Fruit fly (Drosophila melanogaster) whole organism, adult: ENCODE measurements around the gene peng.

Experiments used
- CG11617 ChIP-seq: fragments of 200-800 bp; sonication (Bioruptor generic); optimal IDR thresholded peaks from 2 replicates; lab custom pipeline; 2017; ENCODE audit warnings: mild to moderate bottlenecking, missing biosample characterization, missing genetic modification reagents, missing genetic modification characterization
- CG12768 ChIP-seq: fragments of 200-800 bp; sonication (Bioruptor generic); optimal IDR thresholded peaks from 2 replicates; lab custom pipeline; 2017; ENCODE audit warnings: missing biosample characterization, missing genetic modification characterization, mild to moderate bottlenecking, moderate library complexity, missing genetic modification reagents
- CG14711 ChIP-seq: fragments of 200-800 bp; sonication (Bioruptor generic); optimal IDR thresholded peaks from 2 replicates; lab custom pipeline; 2018; ENCODE audit warnings: missing biosample characterization, mild to moderate bottlenecking, missing genetic modification characterization, moderate library complexity
- CG1620 ChIP-seq: fragments of 200-800 bp; sonication (Bioruptor generic); optimal IDR thresholded peaks from 2 replicates; lab custom pipeline; 2016; ENCODE audit warnings: missing biosample characterization, missing genetic modification characterization
- CG33017 ChIP-seq: fragments of 200-800 bp; sonication (Bioruptor generic); optimal IDR thresholded peaks from 2 replicates; lab custom pipeline; 2018; ENCODE audit warnings: missing biosample characterization, mild to moderate bottlenecking, missing genetic modification characterization, moderate library complexity
- CG5204 ChIP-seq: fragments of 200-800 bp; sonication (Bioruptor generic); optimal IDR thresholded peaks from 2 replicates; lab custom pipeline; 2016; ENCODE audit warnings: missing biosample characterization, missing genetic modification characterization
- CG7045 ChIP-seq: fragments of 200-800 bp; sonication (Bioruptor generic); optimal IDR thresholded peaks from 2 replicates; lab custom pipeline; 2017; ENCODE audit warnings: missing biosample characterization, mild to moderate bottlenecking, missing genetic modification characterization
- CG7101 ChIP-seq: fragments of 200-800 bp; sonication (Bioruptor generic); optimal IDR thresholded peaks from 2 replicates; lab custom pipeline; 2018; ENCODE audit warnings: missing biosample characterization, mild to moderate bottlenecking, missing genetic modification characterization, moderate library complexity
- Clk ChIP-seq: fragments of 200-800 bp; sonication (Bioruptor generic); optimal IDR thresholded peaks from 2 replicates; lab custom pipeline; 2017; ENCODE audit warnings: missing biosample characterization, missing genetic modification characterization
- Crg-1 ChIP-seq: fragments of 200-800 bp; sonication (Bioruptor generic); optimal IDR thresholded peaks from 2 replicates; lab custom pipeline; 2016; ENCODE audit warnings: missing biosample characterization, missing genetic modification characterization
- Hr96 ChIP-seq: fragments of 200-800 bp; sonication (Bioruptor generic); optimal IDR thresholded peaks from 2 replicates; lab custom pipeline; 2016; ENCODE audit warnings: missing biosample characterization, missing genetic modification characterization
- Mnt ChIP-seq: fragments of 200-800 bp; sonication (Bioruptor generic); optimal IDR thresholded peaks from 2 replicates; lab custom pipeline; 2016; ENCODE audit warnings: missing biosample characterization, mild to moderate bottlenecking, missing genetic modification characterization
- bab1 ChIP-seq: fragments of 200-800 bp; sonication (Bioruptor generic); optimal IDR thresholded peaks from 3 replicates; lab custom pipeline; 2019; ENCODE audit warnings: missing biosample characterization, mild to moderate bottlenecking, missing genetic modification characterization, moderate library complexity
- cic ChIP-seq: fragments of 200-800 bp; sonication (Bioruptor generic); optimal IDR thresholded peaks from 2 replicates; lab custom pipeline; 2017; ENCODE audit warnings: missing biosample characterization, mild to moderate bottlenecking, missing genetic modification characterization, moderate library complexity
- cnc ChIP-seq, 2 experiments: fragments of >200 bp; optimal IDR thresholded peaks; 2 replicates each; lab custom pipeline; 2017
- kay ChIP-seq: fragments of 200-800 bp; sonication (Bioruptor generic); peaks from one replicate; lab custom pipeline; 2016; ENCODE audit warnings: missing biosample characterization, missing genetic modification characterization, borderline replicate concordance
- ovo ChIP-seq: fragments of 200-800 bp; sonication (Bioruptor generic); optimal IDR thresholded peaks from 2 replicates; lab custom pipeline; 2016; ENCODE audit warnings: missing biosample characterization, missing genetic modification characterization
- pad ChIP-seq: fragments of 200-800 bp; sonication (Bioruptor generic); optimal IDR thresholded peaks from 3 replicates; lab custom pipeline; 2017; ENCODE audit warnings: missing biosample characterization, missing genetic modification characterization, mild to moderate bottlenecking, moderate library complexity, missing genetic modification reagents
- tj ChIP-seq: fragments of 200-800 bp; sonication (Bioruptor generic); optimal IDR thresholded peaks from 3 replicates; lab custom pipeline; 2017; ENCODE audit warnings: missing biosample characterization, mild to moderate bottlenecking, missing genetic modification characterization, moderate library complexity
- toe ChIP-seq: fragments of 200-800 bp; sonication (Bioruptor generic); optimal IDR thresholded peaks from 2 replicates; lab custom pipeline; 2016; ENCODE audit warnings: missing biosample characterization, missing genetic modification characterization

The peng gene

DNA sequence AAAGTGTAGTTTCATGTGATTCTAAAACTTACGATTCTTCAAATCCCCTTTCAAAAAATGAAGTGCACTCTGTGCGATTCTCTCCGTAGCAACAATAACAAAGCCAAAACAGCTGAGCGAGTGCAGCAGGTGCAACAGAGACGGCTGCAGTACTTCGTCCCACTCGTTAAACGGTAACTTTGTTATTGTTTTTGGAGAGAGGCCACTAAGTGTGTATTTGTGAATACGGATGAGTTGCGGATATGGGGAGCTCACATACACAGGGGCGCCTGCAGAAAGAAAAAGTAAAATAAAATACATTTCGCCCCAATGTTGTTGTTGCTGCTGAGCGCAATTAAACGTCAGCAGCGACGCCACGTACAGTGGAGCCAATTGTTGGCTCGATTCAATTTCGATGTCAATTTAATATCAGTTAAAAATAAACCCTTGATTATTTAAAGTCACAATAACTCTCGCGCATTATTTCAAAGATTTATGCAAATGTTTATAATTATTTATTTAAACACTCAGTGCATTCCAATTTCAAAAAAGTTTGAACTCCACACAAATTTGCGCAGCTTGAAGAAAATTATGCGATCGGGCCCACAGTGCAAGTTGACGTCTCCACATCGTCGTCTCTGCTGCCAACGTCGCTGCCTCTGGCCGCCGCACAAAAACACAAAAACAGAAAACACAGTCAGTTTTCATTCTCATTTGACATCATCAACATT is 17.9 kb upstream of the peng start:
- TF ChIP-seq Mnt (GFP tag; lab: Kevin White, UChicago), result peak; percentile 98
- peak; percentile 99 for TF ChIP-seq bab1 (GFP tag; lab: Kevin White, UChicago)
- TF ChIP-seq CG12768 (GFP tag; lab: Kevin White, UChicago), result peak; percentile 99
- TF ChIP-seq Hr96, result peak; percentile 100
- TF ChIP-seq pad (GFP tag; lab: Kevin White, UChicago), result peak; percentile 96
- peak; percentile 98 for TF ChIP-seq kay (GFP tag; lab: Kevin White, UChicago)
- TF ChIP-seq cnc (optimal IDR thresholded peaks at IDR 0.05; lab: Kevin White, UChicago), result peak; percentile 40 to 67
- TF ChIP-seq cic (GFP tag; lab: Kevin White, UChicago), result peak; percentile 93
- peak; percentile 99 for TF ChIP-seq Crg-1 (GFP tag; lab: Kevin White, UChicago)
- TF ChIP-seq CG14711 (tag; lab: Kevin White, UChicago), result peak; percentile 96
- peak; percentile 98 for TF ChIP-seq Clk (GFP tag; lab: Kevin White, UChicago)
- peak; percentile 100 for TF ChIP-seq CG11617 (GFP tag; lab: Kevin White, UChicago)
- peak; percentile 98 for TF ChIP-seq CG7045 (GFP tag; lab: Kevin White, UChicago)
- peak; percentile 98 for TF ChIP-seq CG5204 (GFP tag; lab: Kevin White, UChicago)
- peak; percentile 96 for TF ChIP-seq tj (GFP tag; lab: Kevin White, UChicago)
- TF ChIP-seq ovo, result peak; percentile 99
- TF ChIP-seq CG7101, result peak; percentile 99
- peak; percentile 97 for TF ChIP-seq CG33017
- TF ChIP-seq toe (GFP tag; lab: Kevin White, UChicago), result peak; percentile 98
- peak; percentile 99 for TF ChIP-seq CG1620 (GFP tag; lab: Kevin White, UChicago)

DNA sequence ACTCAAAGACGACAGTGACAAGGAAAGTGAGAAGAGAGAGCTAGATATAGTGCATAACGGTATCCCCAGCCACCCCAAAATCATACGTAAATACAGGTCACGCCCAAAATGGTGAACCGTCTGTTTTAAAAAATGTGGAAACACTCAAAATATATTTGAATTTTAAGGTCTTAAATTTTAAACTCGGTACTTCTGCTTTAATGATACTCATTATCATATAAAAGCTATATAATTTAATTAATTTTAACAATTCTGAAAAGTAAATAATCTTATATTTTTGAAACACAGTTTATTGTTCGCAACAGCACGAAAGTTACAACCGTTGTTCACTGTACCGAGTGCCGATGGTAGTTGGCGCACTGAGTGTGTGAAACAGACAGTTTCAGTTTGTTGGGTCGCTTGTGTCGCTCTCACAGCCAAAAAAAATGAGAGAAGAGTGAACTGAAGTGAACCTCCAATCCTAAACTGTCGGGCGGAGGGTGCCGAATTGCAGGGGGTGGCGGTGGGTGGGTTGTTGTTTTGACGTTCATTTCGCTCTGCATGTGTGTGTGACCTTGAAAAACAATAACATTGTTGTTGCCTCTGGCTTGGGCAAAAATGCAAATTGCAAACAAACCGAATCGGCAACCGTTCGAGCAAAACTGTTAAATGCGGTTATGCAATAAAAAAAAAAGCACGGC is 16.8 kb upstream of the peng start:
- TF ChIP-seq Clk (GFP tag; lab: Kevin White, UChicago) (peak; percentile 89), CG7045 (GFP tag; lab: Kevin White, UChicago) (peak; percentile 93), Hr96 (no peak), tj (GFP tag; lab: Kevin White, UChicago) (peak; percentile 72), CG11617 (GFP tag; lab: Kevin White, UChicago) (peak; percentile 95), CG1620 (GFP tag; lab: Kevin White, UChicago) (peak; percentile 85), cic (GFP tag; lab: Kevin White, UChicago) (peak; percentile 82), bab1 (GFP tag; lab: Kevin White, UChicago) (peak; percentile 90), kay (GFP tag; lab: Kevin White, UChicago) (no peak), cnc (optimal IDR thresholded peaks at IDR 0.05; lab: Kevin White, UChicago) (no peak), ovo (peak; percentile 71), pad (GFP tag; lab: Kevin White, UChicago) (peak; percentile 93), CG7101 (peak; percentile 97), toe (GFP tag; lab: Kevin White, UChicago) (peak; percentile 74), CG5204 (GFP tag; lab: Kevin White, UChicago) (peak; percentile 56), CG12768 (GFP tag; lab: Kevin White, UChicago) (peak; percentile 94), CG14711 (tag; lab: Kevin White, UChicago) (peak; percentile 91), Crg-1 (GFP tag; lab: Kevin White, UChicago) (peak; percentile 81), Mnt (GFP tag; lab: Kevin White, UChicago) (peak; percentile 86), CG33017 (peak; percentile 95)

- TF ChIP-seq Hr96 (no peak), CG7045 (GFP tag; lab: Kevin White, UChicago) (no peak), bab1 (GFP tag; lab: Kevin White, UChicago) (no peak), Mnt (GFP tag; lab: Kevin White, UChicago) (peak; percentile 18), ovo (no peak), CG33017 (no peak), cic (GFP tag; lab: Kevin White, UChicago) (peak; percentile 22), Crg-1 (GFP tag; lab: Kevin White, UChicago) (no peak), cnc (optimal IDR thresholded peaks at IDR 0.05; lab: Kevin White, UChicago) (no peak), CG5204 (GFP tag; lab: Kevin White, UChicago) (no peak)
These were observed 15.8 kb upstream of the peng start for dm6 chrX:21365421-21365820.

dm6 chrX:21362878-21363277 is 13.2 kb upstream of the peng start, which contains the start of the genes bbx and waw:
Gene bbx, plus strand, starts transcription at chrX:21363028.
Gene waw, plus strand, starts transcription at chrX:21363028.
- no peak for TF ChIP-seq cnc (optimal IDR thresholded peaks at IDR 0.05; lab: Kevin White, UChicago)
- TF ChIP-seq CG11617 (GFP tag; lab: Kevin White, UChicago), result peak; percentile 55
- TF ChIP-seq CG7101, result peak; percentile 57
- TF ChIP-seq bab1 (GFP tag; lab: Kevin White, UChicago), result peak; percentile 52
- TF ChIP-seq Mnt (GFP tag; lab: Kevin White, UChicago), result peak; percentile 100
- peak; percentile 18 for TF ChIP-seq pad (GFP tag; lab: Kevin White, UChicago)
- TF ChIP-seq cic (GFP tag; lab: Kevin White, UChicago), result peak; percentile 14
- TF ChIP-seq CG14711 (tag; lab: Kevin White, UChicago), result peak; percentile 21
- TF ChIP-seq CG1620 (GFP tag; lab: Kevin White, UChicago), result peak; percentile 57
- TF ChIP-seq kay (GFP tag; lab: Kevin White, UChicago), result no peak
- TF ChIP-seq tj (GFP tag; lab: Kevin White, UChicago), result peak; percentile 5
- peak; percentile 42 for TF ChIP-seq Crg-1 (GFP tag; lab: Kevin White, UChicago)
- TF ChIP-seq CG12768 (GFP tag; lab: Kevin White, UChicago), result no peak
